Fruit fly (Drosophila melanogaster) whole organism, embryonic: ENCODE results near the gene CG2961.

Experiments
- Ada2b ChIP-seq: fragments of 200-800 bp; sonication (Bioruptor generic); IDR thresholded peaks from 2 replicates; pipeline ENCODE4 v1.3.6; 2022; ENCODE audit warnings: missing biosample characterization, missing genetic modification characterization
- CG12071 ChIP-seq: fragments of 200-800 bp; sonication (Bioruptor generic); optimal IDR thresholded peaks from 3 replicates; lab custom pipeline; 2018; ENCODE audit warnings: missing biosample characterization, mild to moderate bottlenecking, missing genetic modification characterization
- CG13123 ChIP-seq: fragments of 200-800 bp; sonication (Bioruptor generic); optimal IDR thresholded peaks from 2 replicates; lab custom pipeline; 2016; ENCODE audit warnings: missing biosample characterization, missing genetic modification characterization
- Ets97D ChIP-seq: fragments of 200-800 bp; sonication (Bioruptor generic); optimal IDR thresholded peaks from 3 replicates; lab custom pipeline; 2016; ENCODE audit warnings: missing biosample characterization, missing genetic modification characterization
- GATAe ChIP-seq: fragments of 200-800 bp; sonication (Bioruptor generic); conservative IDR thresholded peaks from 2 replicates; pipeline ENCODE4 v1.3.6; 2022; ENCODE audit warnings: missing biosample characterization, missing genetic modification characterization
- HLHmδ ChIP-seq: fragments of 200-800 bp; sonication (Bioruptor generic); optimal IDR thresholded peaks from 2 replicates; lab custom pipeline; 2018; ENCODE audit warnings: missing biosample characterization, mild to moderate bottlenecking, missing genetic modification characterization, moderate library complexity
- HmgZ ChIP-seq: fragments of 200-800 bp; sonication (Bioruptor generic); optimal IDR thresholded peaks from 2 replicates; lab custom pipeline; 2018; ENCODE audit warnings: missing biosample characterization, mild to moderate bottlenecking, missing genetic modification characterization
- PHDP ChIP-seq: fragments of 200-800 bp; sonication (Bioruptor generic); optimal IDR thresholded peaks from 3 replicates; lab custom pipeline; 2018; ENCODE audit warnings: missing biosample characterization, mild to moderate bottlenecking, missing genetic modification characterization, moderate library complexity
- bcd ChIP-seq: fragments of 200-800 bp; sonication (Bioruptor generic); optimal IDR thresholded peaks from 2 replicates; lab custom pipeline; 2017; ENCODE audit warnings: missing biosample characterization, mild to moderate bottlenecking, missing genetic modification characterization
- chinmo ChIP-seq: fragments of 200-800 bp; sonication (Bioruptor generic); IDR thresholded peaks from 4 replicates; pipeline ENCODE4 v1.3.6; 2022; ENCODE audit warnings: missing biosample characterization, missing genetic modification characterization; ENCODE audit not compliant: partially characterized antibody
- onecut ChIP-seq: fragments of 200-800 bp; sonication (Bioruptor generic); IDR thresholded peaks from 2 replicates; pipeline ENCODE4 v1.3.6; 2022; ENCODE audit warnings: missing biosample characterization, missing genetic modification characterization
- org-1 ChIP-seq: fragments of 200-800 bp; sonication (Bioruptor generic); optimal IDR thresholded peaks from 2 replicates; lab custom pipeline; 2017; ENCODE audit warnings: missing biosample characterization, missing genetic modification characterization

DNA sequence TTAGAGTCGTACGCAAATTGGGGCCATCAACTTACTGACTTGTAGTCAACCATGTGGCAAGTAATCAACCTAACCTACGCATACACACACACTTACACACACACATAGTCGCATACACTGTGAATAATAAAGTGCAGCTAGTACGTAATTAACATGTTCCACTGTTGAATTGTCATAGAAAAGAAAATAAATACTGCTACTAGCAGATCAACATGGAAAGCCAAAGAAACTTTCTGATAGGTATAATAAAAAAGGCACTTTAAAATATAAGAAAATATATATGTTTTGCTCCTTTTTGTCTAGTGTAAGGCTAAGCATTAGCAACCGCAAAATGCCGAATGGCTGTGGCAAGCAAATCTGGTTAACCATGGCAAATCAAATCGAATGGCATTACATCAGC is 26.6 kb upstream of the CG2961 start:
- TF ChIP-seq HLHmδ (GFP tag; lab: Kevin White, UChicago): no peak
- no peak for TF ChIP-seq org-1 (GFP tag; lab: Kevin White, UChicago)
- no peak for TF ChIP-seq HmgZ (tag; lab: Kevin White, UChicago)
- TF ChIP-seq bcd: no peak
- no peak for TF ChIP-seq Ets97D (GFP tag; lab: Kevin White, UChicago)
- no peak for TF ChIP-seq chinmo
- TF ChIP-seq PHDP (tag; lab: Kevin White, UChicago): no peak
- TF ChIP-seq onecut: no peak
- TF ChIP-seq CG13123: no peak
- TF ChIP-seq GATAe (GFP tag; lab: Robert Waterston, UW): no peak
- no peak for TF ChIP-seq Ada2b (GFP tag; lab: Robert Waterston, UW)
- no peak for TF ChIP-seq CG12071 (GFP tag; lab: Kevin White, UChicago)
